Worm (Caenorhabditis elegans) whole organism, L3 larva: ENCODE measurements around the gene ndua-8.

Experiments
- ceh-82 ChIP-seq: fragments of 150-350 bp; optimal IDR thresholded peaks from 2 replicates; lab custom pipeline; 2014; ENCODE audit warnings: missing biosample characterization, missing genetic modification characterization
- elt-3 ChIP-seq, 3 experiments: fragments of 150-350 bp in 1 of 3; sonication (generic microtip) in 2 of 3; optimal IDR thresholded peaks; 2 replicates in 2 of 3; 4 replicates in 1 of 3; lab custom pipeline; 2014 to 2017; ENCODE audit warnings: missing biosample characterization in 3 of 3, missing genetic modification characterization in 3 of 3
- fos-1 ChIP-seq: fragments of 150-350 bp; optimal IDR thresholded peaks from 2 replicates; lab custom pipeline; 2014; ENCODE audit warnings: missing biosample characterization, missing genetic modification characterization
- nhr-11 ChIP-seq: fragments of 150-350 bp; optimal IDR thresholded peaks from 2 replicates; lab custom pipeline; 2014; ENCODE audit warnings: missing biosample characterization, missing genetic modification characterization
- nhr-237 ChIP-seq: fragments of 150-350 bp; optimal IDR thresholded peaks from 2 replicates; lab custom pipeline; 2014; ENCODE audit warnings: missing biosample characterization, missing genetic modification characterization
- pqm-1 ChIP-seq: fragments of 150-350 bp; optimal IDR thresholded peaks from 2 replicates; lab custom pipeline; 2017; ENCODE audit warnings: missing biosample characterization, missing genetic modification characterization, inconsistent platforms
- snpc-4 ChIP-seq: fragments of 150-350 bp; optimal IDR thresholded peaks from 2 replicates; lab custom pipeline; 2014; ENCODE audit warnings: missing biosample characterization, missing genetic modification characterization

ce11 chrIII:2528621-2529113 is at the start of gene ndua-8, which contains the start of the genes Y54F10AM.15 and rbc-2:
- TF ChIP-seq fos-1 (tag; lab: Kevin White, UChicago) (no peak), pqm-1 (tag; lab: Kevin White, UChicago) (peak; percentile 80), snpc-4 (tag; lab: Kevin White, UChicago) (peak; percentile 82), ceh-82 (tag; lab: Kevin White, UChicago) (peak; percentile 78), elt-3 (tag; optimal IDR thresholded peaks at IDR 0.05; lab: Kevin White, UChicago) (no peak), nhr-237 (tag; lab: Kevin White, UChicago) (no peak), nhr-11 (tag; lab: Kevin White, UChicago) (peak; percentile 45)
